Worm (Caenorhabditis elegans) whole organism, early embryonic: ENCODE data around the gene fbxb-96.

Experiments used
- aly-1 ChIP-seq: sonication (generic microtip); optimal IDR thresholded peaks from 2 replicates; lab custom pipeline; 2016; ENCODE audit warnings: missing genetic modification characterization, missing compliant biosample characterization
- ama-1 ChIP-seq: fragments of 150-350 bp; optimal IDR thresholded peaks from 2 replicates; lab custom pipeline; 2014
- ceh-13 ChIP-seq: fragments of 200-800 bp; sonication (Bioruptor generic); optimal IDR thresholded peaks from 2 replicates; lab custom pipeline; 2018; ENCODE audit warnings: mild to moderate bottlenecking, missing genetic modification characterization, missing compliant biosample characterization
- ceh-36 ChIP-seq: sonication (generic microtip); optimal IDR thresholded peaks from 2 replicates; lab custom pipeline; 2016; ENCODE audit warnings: missing genetic modification characterization, inconsistent platforms, missing compliant biosample characterization
- ets-7 ChIP-seq: sonication (generic microtip); optimal IDR thresholded peaks from 2 replicates; lab custom pipeline; 2016; ENCODE audit warnings: missing genotype, missing genetic modification characterization, missing compliant biosample characterization
- flt-1 ChIP-seq: fragments of 200-800 bp; sonication (Bioruptor generic); IDR thresholded peaks from 2 replicates; pipeline ENCODE4 v1.3.6; 2022; ENCODE audit warnings: missing genetic modification characterization, missing compliant biosample characterization
- hmbx-1 ChIP-seq: sonication (generic microtip); optimal IDR thresholded peaks from 2 replicates; lab custom pipeline; 2016; ENCODE audit warnings: mild to moderate bottlenecking, missing genetic modification characterization, missing compliant biosample characterization
- hmg-4 ChIP-seq: fragments of 200-800 bp; sonication (Bioruptor generic); optimal IDR thresholded peaks from 2 replicates; lab custom pipeline; 2018; ENCODE audit warnings: mild to moderate bottlenecking, missing genetic modification characterization, missing compliant biosample characterization
- hnd-1 ChIP-seq: sonication (generic microtip); optimal IDR thresholded peaks from 2 replicates; lab custom pipeline; 2016; ENCODE audit warnings: missing genetic modification characterization, missing compliant biosample characterization
- pes-1 ChIP-seq: fragments of 200-800 bp; sonication (Bioruptor generic); IDR thresholded peaks from 2 replicates; pipeline ENCODE4 v1.3.6; 2022; ENCODE audit warnings: missing genetic modification reagents, missing genetic modification characterization, missing compliant biosample characterization
- scrt-1 ChIP-seq: fragments of 200-800 bp; sonication (Bioruptor generic); IDR thresholded peaks from 2 replicates; pipeline ENCODE4 v1.3.6; 2022; ENCODE audit warnings: missing genetic modification characterization, missing compliant biosample characterization
- sea-1 ChIP-seq: fragments of 200-800 bp; sonication (Bioruptor generic); conservative IDR thresholded peaks from 2 replicates; pipeline ENCODE4 v1.3.6; 2022; ENCODE audit warnings: missing genetic modification characterization, missing compliant biosample characterization
- tbx-11 ChIP-seq: fragments of 200-800 bp; sonication (Bioruptor generic); IDR thresholded peaks from 2 replicates; pipeline ENCODE4 v1.3.6; 2022; ENCODE audit warnings: missing genetic modification characterization, missing compliant biosample characterization
- tra-4 ChIP-seq: sonication (generic microtip); optimal IDR thresholded peaks from 2 replicates; lab custom pipeline; 2017; ENCODE audit warnings: missing genetic modification characterization, missing compliant biosample characterization

DNA sequence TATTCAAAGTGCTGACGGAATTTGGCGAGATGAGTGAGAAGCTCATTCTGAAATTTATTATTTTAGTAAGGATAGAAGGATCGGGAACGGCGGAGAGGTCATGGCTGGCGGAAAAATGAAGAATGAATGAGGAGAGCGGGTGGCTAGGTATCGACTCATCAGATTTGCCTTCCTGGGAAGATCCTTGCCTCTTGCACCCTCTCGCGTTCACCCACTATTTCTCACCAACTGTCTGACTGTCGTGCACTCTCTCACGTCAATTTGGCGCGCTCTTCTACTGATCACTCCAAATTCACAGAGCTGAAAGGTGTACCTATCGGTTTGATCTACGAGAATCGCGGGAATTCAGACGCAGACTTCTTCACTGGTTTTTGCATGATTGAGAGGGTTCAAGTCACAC lies 2.1 kb downstream of the fbxb-96 start, which contains the start of gene fbxb-97:
- TF ChIP-seq ama-1 (lab: Kevin White, UChicago) (no peak), tra-4 (tag; lab: Kevin White, UChicago) (no peak), pes-1 (GFP tag; lab: Robert Waterston, UW) (no peak), hmbx-1 (no peak), aly-1 (no peak), ets-7 (tag; lab: Kevin White, UChicago) (no peak), ceh-13 (GFP tag; lab: Kevin White, UChicago) (no peak), hnd-1 (no peak), hmg-4 (GFP tag; lab: Kevin White, UChicago) (no peak), tbx-11 (GFP tag; lab: Robert Waterston, UW) (no peak), sea-1 (GFP tag; lab: Robert Waterston, UW) (no peak), ceh-36 (tag; lab: Kevin White, UChicago) (no peak), scrt-1 (GFP tag; lab: Robert Waterston, UW) (no peak), flt-1 (GFP tag; lab: Robert Waterston, UW) (no peak)
